Worm (Caenorhabditis elegans): ENCODE measurements around the gene clec-158.

clec-158 gene

DNA sequence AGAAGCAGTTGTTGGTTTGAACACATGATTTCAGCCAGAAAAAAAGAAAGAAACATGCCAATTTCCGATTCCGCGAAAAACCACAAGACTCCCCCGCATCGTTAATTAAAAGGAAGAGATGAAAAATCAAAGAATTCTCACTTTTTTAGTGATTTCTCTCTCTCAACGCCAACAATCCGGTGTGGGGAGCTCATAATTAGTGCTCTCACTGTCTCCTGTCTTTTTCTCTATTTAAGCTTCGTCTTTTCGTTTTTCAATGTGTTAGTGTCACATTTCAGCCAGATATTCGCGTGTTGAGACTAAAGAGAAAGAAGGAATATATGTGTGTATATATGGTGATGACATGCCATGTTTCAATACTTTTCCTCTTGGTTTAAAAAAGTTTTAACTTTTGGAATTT is 14.3 kb upstream of the clec-158 start (continued):
- TF ChIP-seq elt-2 (tag; optimal IDR thresholded peaks at IDR 0.05) (no peak), snu-23 (GFP tag; optimal IDR thresholded peaks at IDR 0.05) (peak; percentile 60), swsn-7 (tag; optimal IDR thresholded peaks at IDR 0.05) (peak; percentile 6)

DNA sequence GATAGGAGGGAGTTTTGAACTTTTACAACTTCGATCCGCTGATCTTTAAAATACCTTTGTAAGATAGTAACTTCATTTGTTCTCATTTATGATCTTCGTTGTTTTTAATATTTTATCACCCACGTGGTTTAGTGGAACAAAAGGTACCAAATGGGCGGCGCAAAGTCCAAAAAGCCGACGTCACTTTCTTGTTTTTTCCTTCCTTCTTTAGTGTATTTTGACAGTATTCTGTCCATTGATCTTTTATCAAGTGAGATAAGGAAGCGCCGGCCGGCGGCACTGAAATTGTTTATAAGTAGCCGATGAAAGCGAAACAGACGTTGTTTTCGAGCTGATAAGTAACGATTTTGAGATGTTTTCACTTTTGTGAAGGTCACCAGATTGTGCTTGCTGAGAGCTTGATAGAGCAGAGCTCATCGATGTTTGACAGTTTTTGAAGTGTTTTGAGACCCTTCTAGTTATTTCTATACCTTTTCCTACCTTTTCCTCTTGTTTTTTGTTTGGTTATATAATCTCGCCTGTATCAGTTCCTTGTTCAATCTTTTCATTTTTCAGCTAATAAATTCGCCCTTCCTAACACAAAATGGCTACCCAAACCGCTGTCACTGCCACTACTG is 13.3 kb upstream of the clec-158 start, which contains the start of gene K04C2.3:
TSS of gene K04C2.3 (plus strand) at position 556 of the 617 bp plus-strand sequence.
- TF ChIP-seq ceh-8 (GFP tag; optimal IDR thresholded peaks at IDR 0.05) (no peak), nhr-19 (GFP tag; conservative IDR thresholded peaks at IDR 0.05) (peak; percentile 15; the same call in 1 of the 2 replicates), blmp-1 (tag; optimal IDR thresholded peaks at IDR 0.05) (peak; percentile 19), nhr-71 (tag; optimal IDR thresholded peaks at IDR 0.05) (peak; percentile 20), ceh-88 (GFP tag; IDR thresholded peaks at IDR 0.05) (peak; percentile 28; the same call in 1 of the 2 replicates), ztf-4 (tag; optimal IDR thresholded peaks at IDR 0.05) (no peak), rnt-1 (tag; optimal IDR thresholded peaks at IDR 0.05) (peak; percentile 26), elt-2 (tag; optimal IDR thresholded peaks at IDR 0.05) (no peak), elt-3 (tag; optimal IDR thresholded peaks at IDR 0.05) (peak in 2 of 6 experiments; percentile 10), nhr-12 (tag; optimal IDR thresholded peaks at IDR 0.05) (no peak), efl-1 (optimal IDR thresholded peaks at IDR 0.05) (no peak), efl-1 (GFP tag; optimal IDR thresholded peaks at IDR 0.05 in 1 of 2) (peak in 1 of 2 experiments; percentile 71), egl-27 (tag; optimal IDR thresholded peaks at IDR 0.05) (no peak), nhr-20 (tag; optimal IDR thresholded peaks at IDR 0.05) (peak; percentile 6), pqm-1 (tag; optimal IDR thresholded peaks at IDR 0.05) (no peak), grh-1 (GFP tag; IDR thresholded peaks at IDR 0.05) (no peak), tbx-2 (tag; optimal IDR thresholded peaks at IDR 0.05) (peak; percentile 6)

DNA sequence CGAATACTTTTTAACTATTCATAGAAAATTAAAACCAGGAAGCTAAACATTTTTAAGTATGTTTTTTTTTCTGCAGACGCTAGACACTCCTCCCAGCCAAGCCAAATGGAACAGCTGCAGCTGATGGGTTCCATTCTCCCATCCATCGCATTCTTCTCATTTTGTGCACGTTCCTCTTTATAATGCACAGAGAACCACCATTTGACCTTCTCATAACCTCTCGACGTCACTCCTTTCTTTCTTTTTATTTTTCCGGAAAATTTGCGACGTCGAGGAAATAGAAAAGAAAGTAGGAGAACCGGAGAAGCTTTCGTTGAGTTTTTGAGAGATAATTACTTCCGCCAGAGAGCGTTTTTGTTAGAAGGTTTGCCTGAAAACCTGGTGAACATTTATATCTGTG is 12.3 kb upstream of the clec-158 start:
- TF ChIP-seq lin-14 (GFP tag; optimal IDR thresholded peaks at IDR 0.05) (peak; percentile 49), fkh-10 (GFP tag; optimal IDR thresholded peaks at IDR 0.05) (no peak), unc-130 (tag; optimal IDR thresholded peaks at IDR 0.05) (no peak), nhr-85 (tag) (no peak), hlh-4 (tag; optimal IDR thresholded peaks at IDR 0.05) (no peak), egl-27 (tag; optimal IDR thresholded peaks at IDR 0.05) (no peak), C34B4.2 (tag; optimal IDR thresholded peaks at IDR 0.05) (no peak), dsc-1 (tag; optimal IDR thresholded peaks at IDR 0.05) (no peak), rnt-1 (tag; optimal IDR thresholded peaks at IDR 0.05) (peak; percentile 12), ceh-82 (tag; optimal IDR thresholded peaks at IDR 0.05) (peak in 1 of 3 experiments; percentile 24), aly-2 (tag; optimal IDR thresholded peaks at IDR 0.05) (no peak), unc-62 (GFP tag; optimal IDR thresholded peaks at IDR 0.05) (no peak), lir-3 (tag; optimal IDR thresholded peaks at IDR 0.05; ENCODE audit: poor library complexity) (no peak), swsn-7 (tag; optimal IDR thresholded peaks at IDR 0.05) (no peak), fkh-4 (tag; optimal IDR thresholded peaks at IDR 0.05; ENCODE audit: borderline replicate concordance) (no peak), alr-1 (tag; optimal IDR thresholded peaks at IDR 0.05; ENCODE audit: borderline replicate concordance) (no peak), ceh-88 (GFP tag; IDR thresholded peaks at IDR 0.05) (no peak), ceh-63 (GFP tag; optimal IDR thresholded peaks at IDR 0.05) (no peak), tlp-1 (tag; optimal IDR thresholded peaks at IDR 0.05) (no peak), tbx-2 (tag; optimal IDR thresholded peaks at IDR 0.05) (peak; percentile 2), ets-5 (GFP tag; IDR thresholded peaks at IDR 0.05) (no peak), skn-1 (tag; optimal IDR thresholded peaks at IDR 0.05) (no peak), hlh-17 (GFP tag; optimal IDR thresholded peaks at IDR 0.05; ENCODE audit: borderline replicate concordance) (no peak), mep-1 (tag; optimal IDR thresholded peaks at IDR 0.05) (no peak), lin-35 (GFP tag; optimal IDR thresholded peaks at IDR 0.05) (no peak), mdl-1 (tag; optimal IDR thresholded peaks at IDR 0.05) (no peak)
